Fruit fly (Drosophila melanogaster): ENCODE results near the gene CG14130.
A peak's percentile ranks its signal among the peaks of the same experiment; 100 is the strongest.

The CG14130 gene

DNA sequence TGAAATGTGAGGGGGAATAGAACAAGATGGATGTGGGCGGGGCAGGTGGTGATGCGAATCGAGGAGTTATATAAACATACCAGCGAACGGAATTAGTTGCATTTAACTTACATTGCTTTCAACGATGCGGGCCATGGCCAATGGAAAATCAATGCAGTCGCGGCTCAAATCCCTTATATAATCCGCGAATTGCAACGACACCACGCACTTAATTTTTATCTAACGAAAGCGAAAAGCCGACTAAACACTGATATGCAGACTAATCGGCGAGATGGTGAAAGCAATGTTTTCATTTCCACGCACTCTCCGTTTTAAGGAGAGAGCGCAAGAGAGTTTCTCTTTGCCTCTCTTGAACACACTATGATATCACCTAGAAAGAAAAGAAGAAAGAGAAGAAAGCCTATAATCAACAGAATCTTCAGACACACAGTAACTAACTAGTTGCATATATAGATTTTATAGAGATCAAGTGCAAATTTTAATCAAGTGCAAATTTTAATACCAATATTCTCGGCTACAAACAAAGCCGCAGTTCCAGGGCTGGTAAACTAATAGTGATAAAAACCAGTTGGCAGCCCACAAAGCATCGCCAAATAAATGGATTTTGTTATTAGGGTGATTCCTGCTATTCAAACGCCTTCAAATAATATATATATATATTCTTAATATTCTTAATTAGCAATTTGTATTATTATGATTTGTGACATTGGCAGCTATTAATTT is 6.6 kb downstream of the CG14130 start, which contains the start of the genes CG11597 and CG5946 (continued):
- TF ChIP-seq twi (tag; optimal IDR thresholded peaks at IDR 0.05) (no peak), trem (tag; optimal IDR thresholded peaks at IDR 0.05) (peak; percentile 98), sisA (GFP tag; IDR thresholded peaks at IDR 0.05) (no peak), CG4404 (GFP tag; IDR thresholded peaks at IDR 0.05) (no peak), Elba2 (GFP tag; optimal IDR thresholded peaks at IDR 0.05) (no peak), gcm (GFP tag; optimal IDR thresholded peaks at IDR 0.05) (peak; percentile 1), ewg (GFP tag; optimal IDR thresholded peaks at IDR 0.05) (peak; percentile 0), PHDP (tag; optimal IDR thresholded peaks at IDR 0.05) (no peak), CG6765 (GFP tag; optimal IDR thresholded peaks at IDR 0.05) (no peak), insv (GFP tag; optimal IDR thresholded peaks at IDR 0.05) (no peak), Spps (tag; optimal IDR thresholded peaks at IDR 0.05) (no peak), br (optimal IDR thresholded peaks at IDR 0.05) (no peak), CG11723 (GFP tag; optimal IDR thresholded peaks at IDR 0.05) (no peak), Doc3 (GFP tag; IDR thresholded peaks at IDR 0.05; ENCODE audit: partially characterized antibody) (peak; percentile 30; the same call in 1 of the 3 replicates), jing (GFP tag; optimal IDR thresholded peaks at IDR 0.05) (no peak), CG4282 (GFP tag; optimal IDR thresholded peaks at IDR 0.05) (no peak), Gsc (GFP tag; IDR thresholded peaks at IDR 0.05) (no peak), HmgZ (tag; optimal IDR thresholded peaks at IDR 0.05) (no peak), CG6689 (GFP tag; IDR thresholded peaks at IDR 0.05) (no peak), Atf3 (GFP tag; optimal IDR thresholded peaks at IDR 0.05) (no peak), CG15011 (GFP tag; optimal IDR thresholded peaks at IDR 0.05) (no peak), CG10274 (GFP tag; optimal IDR thresholded peaks at IDR 0.05) (no peak), vvl (GFP tag; IDR thresholded peaks at IDR 0.05) (no peak), dati (GFP tag; IDR thresholded peaks at IDR 0.05) (no peak), chn (GFP tag; optimal IDR thresholded peaks at IDR 0.05) (no peak), CG6791 (GFP tag; IDR thresholded peaks at IDR 0.05; ENCODE audit: partially characterized antibody) (peak; percentile 50; the same call in 1 of the 3 replicates), Optix (GFP tag; IDR thresholded peaks at IDR 0.05) (no peak), CG15073 (GFP tag; optimal IDR thresholded peaks at IDR 0.05) (no peak), Blimp-1 (GFP tag; optimal IDR thresholded peaks at IDR 0.05) (peak; percentile 76), CG15479 (GFP tag; optimal IDR thresholded peaks at IDR 0.05) (no peak), CG10565 (GFP tag; optimal IDR thresholded peaks at IDR 0.05) (no peak), Gug (GFP tag; IDR thresholded peaks at IDR 0.05) (peak; percentile 22; the same call in 1 of the 4 replicates), CG1602 (GFP tag; optimal IDR thresholded peaks at IDR 0.05) (no peak), CG12299 (tag; optimal IDR thresholded peaks at IDR 0.05) (no peak), peb (GFP tag; IDR thresholded peaks at IDR 0.05) (no peak), Bgb (GFP tag; IDR thresholded peaks at IDR 0.05; ENCODE audit: partially characterized antibody) (peak; percentile 20; the same call in 1 of the 2 replicates), hbn (GFP tag; IDR thresholded peaks at IDR 0.05; ENCODE audit: partially characterized antibody) (peak; percentile 41; the same call in 1 of the 2 replicates), pzg (GFP tag; optimal IDR thresholded peaks at IDR 0.05) (peak; percentile 29), CG1832 (GFP tag; optimal IDR thresholded peaks at IDR 0.05) (no peak), NC2α (GFP tag; optimal IDR thresholded peaks at IDR 0.05) (no peak), mld (GFP tag; IDR thresholded peaks at IDR 0.05; ENCODE audit: partially characterized antibody) (no peak), Rfx (GFP tag; IDR thresholded peaks at IDR 0.05) (0 out of 2 replicates have a peak, but pooled peaks have one; percentile 6), vnd (GFP tag; IDR thresholded peaks at IDR 0.05; ENCODE audit: partially characterized antibody) (no peak; the same call in 2 of the 3 replicates), HLH54F (GFP tag; optimal IDR thresholded peaks at IDR 0.05) (no peak), slou (GFP tag; optimal IDR thresholded peaks at IDR 0.05) (no peak), Antp (GFP tag; optimal IDR thresholded peaks at IDR 0.05) (no peak), bcd (GFP tag; optimal IDR thresholded peaks at IDR 0.05) (no peak), dimm (GFP tag; IDR thresholded peaks at IDR 0.05) (no peak), eyg (GFP tag; optimal IDR thresholded peaks at IDR 0.05) (no peak), hb (GFP tag; IDR thresholded peaks at IDR 0.05; ENCODE audit: partially characterized antibody) (no peak; the same call in 2 of the 3 replicates)

Data from whole organism, embryonic.